Fruit fly (Drosophila melanogaster) whole organism, embryonic: ENCODE data around the gene CG15740.

Experiments used
- Blimp-1 ChIP-seq: fragments of 200-800 bp; sonication (Bioruptor generic); optimal IDR thresholded peaks from 3 replicates; lab custom pipeline; 2018; ENCODE audit warnings: missing biosample characterization, missing genetic modification characterization, mild to moderate bottlenecking, moderate library complexity, missing genetic modification reagents
- BtbVII ChIP-seq: fragments of 200-800 bp; sonication (Bioruptor generic); optimal IDR thresholded peaks from 3 replicates; lab custom pipeline; 2017; ENCODE audit warnings: missing biosample characterization, mild to moderate bottlenecking, missing genetic modification characterization
- CG1024 ChIP-seq: fragments of 200-800 bp; sonication (Bioruptor generic); IDR thresholded peaks from 2 replicates; pipeline ENCODE4 v1.3.6; 2022; ENCODE audit warnings: missing biosample characterization, missing genetic modification characterization
- CG10274 ChIP-seq: fragments of 200-800 bp; sonication (Bioruptor generic); optimal IDR thresholded peaks from 3 replicates; lab custom pipeline; 2017; ENCODE audit warnings: missing biosample characterization, mild to moderate bottlenecking, missing genetic modification characterization
- CG12659 ChIP-seq: fragments of 200-800 bp; sonication (Bioruptor generic); optimal IDR thresholded peaks from 3 replicates; lab custom pipeline; 2017; ENCODE audit warnings: mild to moderate bottlenecking, missing biosample characterization, missing genetic modification reagents, missing genetic modification characterization
- CG12942 ChIP-seq: fragments of 200-800 bp; sonication (Bioruptor generic); optimal IDR thresholded peaks from 3 replicates; lab custom pipeline; 2016; ENCODE audit warnings: missing biosample characterization, missing genetic modification characterization
- CG13424 ChIP-seq: fragments of 200-800 bp; sonication (Bioruptor generic); optimal IDR thresholded peaks from 2 replicates; lab custom pipeline; 2019; ENCODE audit warnings: missing biosample characterization, mild to moderate bottlenecking, missing genetic modification characterization, moderate library complexity
- CG14014 ChIP-seq: fragments of 200-800 bp; sonication (Bioruptor generic); IDR thresholded peaks from 2 replicates; pipeline ENCODE4 v1.3.6; 2022; ENCODE audit warnings: missing biosample characterization, missing genetic modification characterization
- CG14441 ChIP-seq: fragments of 200-800 bp; sonication (Bioruptor generic); IDR thresholded peaks from 2 replicates; pipeline ENCODE4 v1.3.6; 2022; ENCODE audit warnings: missing biosample characterization, missing genetic modification characterization
- CG14667 ChIP-seq: fragments of 200-800 bp; sonication (Bioruptor generic); IDR thresholded peaks from 2 replicates; pipeline ENCODE4 v1.3.6; 2022; ENCODE audit warnings: missing biosample characterization, missing genetic modification characterization
- CG14710 ChIP-seq: fragments of 200-800 bp; sonication (Bioruptor generic); optimal IDR thresholded peaks from 3 replicates; lab custom pipeline; 2019; ENCODE audit warnings: missing biosample characterization, mild to moderate bottlenecking, missing genetic modification characterization, moderate library complexity
- CG16863 ChIP-seq: fragments of 200-800 bp; sonication (Bioruptor generic); optimal IDR thresholded peaks from 3 replicates; lab custom pipeline; 2016; ENCODE audit warnings: missing biosample characterization, missing genetic modification characterization
- CG17186 ChIP-seq: fragments of 200-800 bp; sonication (Bioruptor generic); optimal IDR thresholded peaks from 3 replicates; lab custom pipeline; 2017; ENCODE audit warnings: missing biosample characterization, missing genetic modification reagents, missing genetic modification characterization
- CG17359 ChIP-seq: fragments of 200-800 bp; sonication (Bioruptor generic); optimal IDR thresholded peaks from 3 replicates; lab custom pipeline; 2018; ENCODE audit warnings: missing biosample characterization, mild to moderate bottlenecking, missing genetic modification characterization, moderate library complexity
- CG17385 ChIP-seq: fragments of 200-800 bp; sonication (Bioruptor generic); optimal IDR thresholded peaks from 3 replicates; lab custom pipeline; 2018; ENCODE audit warnings: missing biosample characterization, mild to moderate bottlenecking, missing genetic modification characterization
- CG17568 ChIP-seq: fragments of 200-800 bp; sonication (Bioruptor generic); optimal IDR thresholded peaks from 2 replicates; lab custom pipeline; 2018; ENCODE audit warnings: missing biosample characterization, mild to moderate bottlenecking, missing genetic modification characterization, moderate library complexity
- CG18764 ChIP-seq: fragments of 200-800 bp; sonication (Bioruptor generic); optimal IDR thresholded peaks from 3 replicates; lab custom pipeline; 2016; ENCODE audit warnings: missing biosample characterization, missing genetic modification characterization
- CG2120 ChIP-seq: fragments of 200-800 bp; sonication (Bioruptor generic); optimal IDR thresholded peaks from 3 replicates; lab custom pipeline; 2016; ENCODE audit warnings: missing biosample characterization, missing genetic modification characterization
- CG34376 ChIP-seq: fragments of 200-800 bp; sonication (Bioruptor generic); optimal IDR thresholded peaks from 2 replicates; lab custom pipeline; 2018; ENCODE audit warnings: missing biosample characterization, mild to moderate bottlenecking, missing genetic modification characterization
- CG3847 ChIP-seq: fragments of 200-800 bp; sonication (Bioruptor generic); IDR thresholded peaks from 2 replicates; pipeline ENCODE4 v1.3.6; 2022; ENCODE audit warnings: missing biosample characterization, missing genetic modification characterization
- CG6254 ChIP-seq: fragments of 200-800 bp; sonication (Bioruptor generic); optimal IDR thresholded peaks from 3 replicates; lab custom pipeline; 2017; ENCODE audit warnings: mild to moderate bottlenecking, missing biosample characterization, missing genetic modification reagents, missing genetic modification characterization
- CG6689 ChIP-seq: fragments of 200-800 bp; sonication (Bioruptor generic); IDR thresholded peaks from 2 replicates; pipeline ENCODE4 v1.3.6; 2022; ENCODE audit warnings: missing biosample characterization, missing genetic modification characterization
- CG6813 ChIP-seq: fragments of 200-800 bp; sonication (Bioruptor generic); optimal IDR thresholded peaks from 2 replicates; lab custom pipeline; 2017; ENCODE audit warnings: missing biosample characterization, missing genetic modification characterization, mild to moderate bottlenecking, moderate library complexity, missing genetic modification reagents
- CG7987 ChIP-seq: fragments of 200-800 bp; sonication (Bioruptor generic); optimal IDR thresholded peaks from 2 replicates; lab custom pipeline; 2018; ENCODE audit warnings: missing biosample characterization, mild to moderate bottlenecking, missing genetic modification characterization, moderate library complexity
- CG9727 ChIP-seq: fragments of 200-800 bp; sonication (Bioruptor generic); optimal IDR thresholded peaks from 3 replicates; lab custom pipeline; 2017; ENCODE audit warnings: missing biosample characterization, mild to moderate bottlenecking, missing genetic modification characterization
- Dip3 ChIP-seq: fragments of 200-800 bp; sonication (Bioruptor generic); optimal IDR thresholded peaks from 3 replicates; lab custom pipeline; 2016; ENCODE audit warnings: missing biosample characterization, missing genetic modification characterization
- Doc2 ChIP-seq: fragments of 200-800 bp; sonication (Bioruptor generic); IDR thresholded peaks from 2 replicates; pipeline ENCODE4 v1.3.6; 2022; ENCODE audit warnings: missing biosample characterization, missing genetic modification characterization
- Dp ChIP-seq: fragments of 200-800 bp; sonication (Bioruptor generic); optimal IDR thresholded peaks from 2 replicates; lab custom pipeline; 2018; ENCODE audit warnings: missing biosample characterization, mild to moderate bottlenecking, missing genetic modification characterization, moderate library complexity
- E2f1 ChIP-seq: fragments of 200-800 bp; sonication (Bioruptor generic); IDR thresholded peaks from 2 replicates; pipeline ENCODE4 v1.3.6; 2022; ENCODE audit warnings: missing biosample characterization, missing genetic modification characterization
- Eip74EF ChIP-seq, 2 experiments: fragments of 200-800 bp in 1 of 2; fragments of >200 bp in 1 of 2; sonication (Bioruptor generic) in 1 of 2; optimal IDR thresholded peaks; 2 replicates each; lab custom pipeline; 2017 to 2019; ENCODE audit warnings: missing biosample characterization in 2 of 2, missing genetic modification characterization in 2 of 2, mild to moderate bottlenecking in 1 of 2, moderate library complexity in 1 of 2
- Elba2 ChIP-seq: fragments of 200-800 bp; sonication (Bioruptor generic); optimal IDR thresholded peaks from 3 replicates; lab custom pipeline; 2016; ENCODE audit warnings: missing biosample characterization, missing genetic modification characterization
- Gsc ChIP-seq: fragments of 200-800 bp; sonication (Bioruptor generic); IDR thresholded peaks from 2 replicates; pipeline ENCODE4 v1.3.6; 2022; ENCODE audit warnings: missing biosample characterization, missing genetic modification characterization
- HLH4C ChIP-seq: fragments of 200-800 bp; sonication (Bioruptor generic); IDR thresholded peaks from 3 replicates; pipeline ENCODE4 v1.3.6; 2022; ENCODE audit warnings: missing biosample characterization, missing genetic modification characterization; ENCODE audit not compliant: partially characterized antibody
- Stat92E ChIP-seq, 3 experiments: fragments of >200 bp in 2 of 3; fragments of 200-800 bp in 1 of 3; sonication (Bioruptor generic) in 1 of 3; optimal IDR thresholded peaks; 2 replicates each; lab custom pipeline; 2017 to 2019; ENCODE audit warnings: missing biosample characterization in 3 of 3, missing genetic modification characterization in 3 of 3, mild to moderate bottlenecking in 1 of 3, moderate library complexity in 1 of 3
- Xbp1 ChIP-seq: fragments of 200-800 bp; sonication (Bioruptor generic); optimal IDR thresholded peaks from 3 replicates; lab custom pipeline; 2016; ENCODE audit warnings: missing biosample characterization, mild to moderate bottlenecking, missing genetic modification characterization
- YL-1 ChIP-seq: fragments of 200-800 bp; sonication (Bioruptor generic); optimal IDR thresholded peaks from 3 replicates; lab custom pipeline; 2017; ENCODE audit warnings: missing biosample characterization, mild to moderate bottlenecking, missing genetic modification characterization
- bbx ChIP-seq: fragments of 200-800 bp; sonication (Bioruptor generic); IDR thresholded peaks from 2 replicates; pipeline ENCODE4 v1.3.6; 2022; ENCODE audit warnings: missing biosample characterization, missing genetic modification characterization; ENCODE audit not compliant: partially characterized antibody
- bigmax ChIP-seq: fragments of 200-800 bp; sonication (Bioruptor generic); optimal IDR thresholded peaks from 2 replicates; lab custom pipeline; 2018; ENCODE audit warnings: missing biosample characterization, mild to moderate bottlenecking, missing genetic modification characterization
- crc ChIP-seq: fragments of 200-800 bp; sonication (Bioruptor generic); optimal IDR thresholded peaks from 2 replicates; lab custom pipeline; 2016; ENCODE audit warnings: missing biosample characterization, missing genetic modification characterization
- crp ChIP-seq, 2 experiments: fragments of 200-800 bp; sonication (Bioruptor generic); optimal IDR thresholded peaks; 2 replicates in 1 of 2; 3 replicates in 1 of 2; lab custom pipeline; 2017; ENCODE audit warnings: missing biosample characterization in 2 of 2, missing genetic modification characterization in 2 of 2, mild to moderate bottlenecking in 1 of 2, moderate library complexity in 1 of 2
- fd3F ChIP-seq: fragments of 200-800 bp; sonication (Bioruptor generic); optimal IDR thresholded peaks from 2 replicates; lab custom pipeline; 2018; ENCODE audit warnings: missing biosample characterization, mild to moderate bottlenecking, missing genetic modification characterization, moderate library complexity
- gsb ChIP-seq: fragments of 200-800 bp; sonication (Bioruptor generic); IDR thresholded peaks from 2 replicates; pipeline ENCODE4 v1.3.6; 2022; ENCODE audit warnings: missing biosample characterization, missing genetic modification characterization
- ham ChIP-seq: fragments of 200-800 bp; sonication (Bioruptor generic); IDR thresholded peaks from 2 replicates; pipeline ENCODE4 v1.3.6; 2022; ENCODE audit warnings: missing biosample characterization, missing genetic modification characterization
- hth ChIP-seq: fragments of >200 bp; optimal IDR thresholded peaks from 2 replicates; lab custom pipeline; 2017; ENCODE audit warnings: inconsistent platforms
- phol ChIP-seq: fragments of 200-800 bp; sonication (Bioruptor generic); optimal IDR thresholded peaks from 3 replicates; lab custom pipeline; 2018; ENCODE audit warnings: missing biosample characterization, mild to moderate bottlenecking, missing genetic modification characterization, moderate library complexity
- pum ChIP-seq: fragments of 200-800 bp; sonication (Bioruptor generic); optimal IDR thresholded peaks from 2 replicates; lab custom pipeline; 2016; ENCODE audit warnings: missing biosample characterization, missing genetic modification characterization
- sd ChIP-seq: fragments of 200-800 bp; sonication (Bioruptor generic); optimal IDR thresholded peaks from 3 replicates; lab custom pipeline; 2018; ENCODE audit warnings: missing biosample characterization, mild to moderate bottlenecking, missing genetic modification characterization, moderate library complexity
- slou ChIP-seq: fragments of 200-800 bp; sonication (Bioruptor generic); optimal IDR thresholded peaks from 3 replicates; lab custom pipeline; 2016; ENCODE audit warnings: missing biosample characterization, missing genetic modification characterization
- sob ChIP-seq: fragments of 200-800 bp; sonication (Bioruptor generic); IDR thresholded peaks from 2 replicates; pipeline ENCODE4 v1.3.6; 2022; ENCODE audit warnings: missing biosample characterization, missing genetic modification characterization
- tna ChIP-seq: fragments of 200-800 bp; sonication (Bioruptor generic); IDR thresholded peaks from 2 replicates; pipeline ENCODE4 v1.3.6; 2022; ENCODE audit warnings: missing biosample characterization, missing genetic modification characterization; ENCODE audit not compliant: partially characterized antibody

CG15740 gene

dm6 chrX:11888142-11888541 lies 42.2 kb upstream of the CG15740 start, which contains the start of gene CG1840 (continued):
- TF ChIP-seq CG12659 (peak; percentile 14), CG6689 (GFP tag; lab: Robert Waterston, UW) (no peak), CG9727 (GFP tag; lab: Kevin White, UChicago) (no peak), CG2120 (GFP tag; lab: Kevin White, UChicago) (peak; percentile 37), bbx (GFP tag; lab: Robert Waterston, UW) (peak; percentile 74), CG14667 (no peak), BtbVII (no peak), CG6254 (no peak), CG7987 (GFP tag; lab: Kevin White, UChicago) (no peak), CG1024 (no peak), hth (lab: Kevin White, UChicago) (no peak), Elba2 (GFP tag; lab: Kevin White, UChicago) (no peak), E2f1 (GFP tag; lab: Robert Waterston, UW) (no peak), sd (tag; lab: Kevin White, UChicago) (no peak), Eip74EF (GFP tag; optimal IDR thresholded peaks at IDR 0.05; lab: Kevin White, UChicago) (no peak), Xbp1 (peak; percentile 76), tna (GFP tag; lab: Robert Waterston, UW) (peak; percentile 51; the same call in 1 of the 2 replicates), CG17186 (no peak), slou (GFP tag; lab: Kevin White, UChicago) (no peak), CG16863 (GFP tag; lab: Kevin White, UChicago) (no peak), bigmax (GFP tag; lab: Kevin White, UChicago) (no peak), CG17385 (GFP tag; lab: Kevin White, UChicago) (no peak), CG18764 (GFP tag; lab: Kevin White, UChicago) (no peak), CG14014 (GFP tag; lab: Robert Waterston, UW) (0 out of 2 replicates have a peak, but pooled peaks have one; percentile 13), Doc2 (GFP tag; lab: Robert Waterston, UW) (no peak), sob (GFP tag; lab: Robert Waterston, UW) (no peak), Dip3 (GFP tag; lab: Kevin White, UChicago) (no peak), CG14710 (tag; lab: Kevin White, UChicago) (peak; percentile 26), crp (GFP tag; optimal IDR thresholded peaks at IDR 0.05; lab: Kevin White, UChicago) (peak in 1 of 2 experiments; percentile 79), phol (tag; lab: Kevin White, UChicago) (no peak), ham (GFP tag; lab: Robert Waterston, UW) (no peak), Gsc (GFP tag; lab: Robert Waterston, UW) (no peak), crc (no peak), CG10274 (GFP tag; lab: Kevin White, UChicago) (no peak), pum (no peak), Dp (peak; percentile 14), Blimp-1 (GFP tag; lab: Kevin White, UChicago) (no peak), fd3F (GFP tag; lab: Kevin White, UChicago) (no peak), CG6813 (GFP tag; lab: Kevin White, UChicago) (no peak), CG34376 (peak; percentile 8), YL-1 (peak; percentile 13), CG3847 (GFP tag; lab: Robert Waterston, UW) (peak; percentile 31; the same call in 1 of the 2 replicates), HLH4C (GFP tag; lab: Robert Waterston, UW) (peak; percentile 51; the same call in 2 of the 3 replicates), CG14441 (no peak), CG13424 (tag; lab: Kevin White, UChicago) (peak; percentile 10), CG17359 (tag; lab: Kevin White, UChicago) (peak; percentile 65), Stat92E (GFP tag; optimal IDR thresholded peaks at IDR 0.05; lab: Kevin White, UChicago) (no peak), CG12942 (GFP tag; lab: Kevin White, UChicago) (no peak), CG17568 (GFP tag; lab: Kevin White, UChicago) (no peak), gsb (no peak)
